Worm (Caenorhabditis elegans) whole organism, late embryonic: ENCODE results near the gene Y71H2AL.4.

Experiments used
- C08G9.2 ChIP-seq: sonication (generic microtip); optimal IDR thresholded peaks from 2 replicates; lab custom pipeline; 2016; ENCODE audit warnings: mild to moderate bottlenecking, missing genetic modification characterization, moderate library complexity, missing compliant biosample characterization
- K09A11.1 ChIP-seq: sonication (generic microtip); optimal IDR thresholded peaks from 2 replicates; lab custom pipeline; 2017; ENCODE audit warnings: antibody characterized with exemption, mild to moderate bottlenecking, missing genetic modification characterization, missing compliant biosample characterization; ENCODE audit not compliant: insufficient read depth
- ceh-14 ChIP-seq: sonication (generic microtip); optimal IDR thresholded peaks from 2 replicates; lab custom pipeline; 2016; ENCODE audit warnings: missing genotype, missing genetic modification characterization, missing compliant biosample characterization
- ceh-18 ChIP-seq: sonication (generic microtip); optimal IDR thresholded peaks from 2 replicates; lab custom pipeline; 2016; ENCODE audit warnings: missing genetic modification characterization, missing compliant biosample characterization
- ceh-2 ChIP-seq: sonication (generic microtip); optimal IDR thresholded peaks from 2 replicates; lab custom pipeline; 2016; ENCODE audit warnings: missing genotype, missing genetic modification characterization, missing compliant biosample characterization
- ceh-22 ChIP-seq: sonication (generic microtip); optimal IDR thresholded peaks from 2 replicates; lab custom pipeline; 2017; ENCODE audit warnings: missing biosample characterization, missing genetic modification characterization
- ceh-48 ChIP-seq: sonication (generic microtip); optimal IDR thresholded peaks from 2 replicates; lab custom pipeline; 2016; ENCODE audit warnings: missing genetic modification characterization, inconsistent platforms, missing compliant biosample characterization
- ceh-6 ChIP-seq: fragments of 200-800 bp; sonication (Bioruptor generic); optimal IDR thresholded peaks from 2 replicates; lab custom pipeline; 2018; ENCODE audit warnings: mild to moderate bottlenecking, missing genetic modification characterization, missing compliant biosample characterization
- ceh-9 ChIP-seq: sonication (generic microtip); optimal IDR thresholded peaks from 2 replicates; lab custom pipeline; 2016; ENCODE audit warnings: mild to moderate bottlenecking, missing genetic modification characterization, inconsistent platforms, missing compliant biosample characterization
- che-1 ChIP-seq: sonication (generic microtip); optimal IDR thresholded peaks from 2 replicates; lab custom pipeline; 2016; ENCODE audit warnings: mild to moderate bottlenecking, missing genetic modification characterization, missing compliant biosample characterization
- dve-1 ChIP-seq: sonication (generic microtip); optimal IDR thresholded peaks from 2 replicates; lab custom pipeline; 2017; ENCODE audit warnings: antibody characterized with exemption, mild to moderate bottlenecking, missing genetic modification characterization, missing compliant biosample characterization
- elt-2 ChIP-seq: sonication (generic microtip); optimal IDR thresholded peaks from 2 replicates; lab custom pipeline; 2016; ENCODE audit warnings: missing genetic modification reagents, missing genetic modification characterization, missing compliant biosample characterization
- fkh-10 ChIP-seq: fragments of 150-350 bp; optimal IDR thresholded peaks from 2 replicates; lab custom pipeline; 2014; ENCODE audit warnings: missing biosample characterization, missing genetic modification reagents, missing genetic modification characterization
- hlh-13 ChIP-seq: fragments of 200-800 bp; sonication (Bioruptor generic); optimal IDR thresholded peaks from 2 replicates; lab custom pipeline; 2018; ENCODE audit warnings: mild to moderate bottlenecking, missing genetic modification characterization, missing compliant biosample characterization
- lim-6 ChIP-seq: sonication (generic microtip); optimal IDR thresholded peaks from 2 replicates; lab custom pipeline; 2016; ENCODE audit warnings: missing genetic modification characterization, missing compliant biosample characterization
- madf-2 ChIP-seq: sonication (generic microtip); optimal IDR thresholded peaks from 2 replicates; lab custom pipeline; 2017; ENCODE audit warnings: missing genetic modification characterization, missing compliant biosample characterization
- nfya-1 ChIP-seq: sonication (generic microtip); optimal IDR thresholded peaks from 2 replicates; lab custom pipeline; 2017; ENCODE audit warnings: missing genetic modification characterization, mild to moderate bottlenecking, missing compliant biosample characterization, antibody characterized with exemption, moderate library complexity
- nhr-11 ChIP-seq: fragments of 150-350 bp; optimal IDR thresholded peaks from 2 replicates; lab custom pipeline; 2014; ENCODE audit warnings: missing biosample characterization, missing genetic modification characterization
- npax-4 ChIP-seq: sonication (generic microtip); optimal IDR thresholded peaks from 2 replicates; lab custom pipeline; 2016; ENCODE audit warnings: missing genetic modification characterization, missing compliant biosample characterization
- pat-9 ChIP-seq: fragments of 200-800 bp; sonication (Bioruptor generic); optimal IDR thresholded peaks from 2 replicates; lab custom pipeline; 2018; ENCODE audit warnings: mild to moderate bottlenecking, missing genetic modification characterization, moderate library complexity, missing compliant biosample characterization
- pax-1 ChIP-seq: fragments of 150-350 bp; optimal IDR thresholded peaks from 2 replicates; lab custom pipeline; 2014; ENCODE audit warnings: missing biosample characterization, missing genetic modification characterization
- pha-2 ChIP-seq: sonication (generic microtip); optimal IDR thresholded peaks from 2 replicates; lab custom pipeline; 2017; ENCODE audit warnings: mild to moderate bottlenecking, missing genetic modification characterization, missing compliant biosample characterization
- pqm-1 ChIP-seq: sonication (generic microtip); optimal IDR thresholded peaks from 2 replicates; lab custom pipeline; 2016; ENCODE audit warnings: missing genetic modification characterization, missing compliant biosample characterization
- rnt-1 ChIP-seq: sonication (generic microtip); optimal IDR thresholded peaks from 2 replicates; lab custom pipeline; 2016; ENCODE audit warnings: missing genetic modification characterization, missing compliant biosample characterization
- sdc-2 ChIP-seq: sonication (generic microtip); optimal IDR thresholded peaks from 2 replicates; lab custom pipeline; 2016; ENCODE audit warnings: missing genotype, missing genetic modification characterization, missing compliant biosample characterization
- sox-2 ChIP-seq: fragments of 200-800 bp; sonication (Bioruptor generic); IDR thresholded peaks from 2 replicates; pipeline ENCODE4 v1.3.6; 2022; ENCODE audit warnings: missing genetic modification reagents, missing genetic modification characterization, missing compliant biosample characterization
- syd-9 ChIP-seq: sonication (generic microtip); optimal IDR thresholded peaks from 2 replicates; lab custom pipeline; 2016; ENCODE audit warnings: mild to moderate bottlenecking, missing genetic modification characterization, moderate library complexity, missing compliant biosample characterization
- unc-42 ChIP-seq: sonication (generic microtip); optimal IDR thresholded peaks from 2 replicates; lab custom pipeline; 2016; ENCODE audit warnings: missing genotype, missing genetic modification characterization, missing compliant biosample characterization
- unc-55 ChIP-seq: sonication (generic microtip); optimal IDR thresholded peaks from 2 replicates; lab custom pipeline; 2017; ENCODE audit warnings: missing biosample characterization, missing genetic modification reagents, missing genetic modification characterization
- unc-86 ChIP-seq: sonication (generic microtip); optimal IDR thresholded peaks from 2 replicates; lab custom pipeline; 2016; ENCODE audit warnings: missing genetic modification characterization, missing compliant biosample characterization
- ztf-16 ChIP-seq: sonication (generic microtip); optimal IDR thresholded peaks from 2 replicates; lab custom pipeline; 2017; ENCODE audit warnings: missing genetic modification characterization, missing compliant biosample characterization

Y71H2AL.4 gene

ce11 chrIII:2686064-2686463 lies at the start of gene Y71H2AL.4, which contains the start of the genes Y71H2AL.2 and pbo-1:
Y71H2AL.4 (plus strand) TSS chrIII:2686408.
Y71H2AL.2 (plus strand) TSS chrIII:2686364.
pbo-1 (minus strand) TSS chrIII:2686463.
- TF ChIP-seq ceh-22 (tag; lab: Kevin White, UChicago): no peak
- TF ChIP-seq syd-9 (tag; lab: Kevin White, UChicago): no peak
- no peak for TF ChIP-seq ceh-6 (GFP tag; lab: Kevin White, UChicago)
- TF ChIP-seq ceh-2 (tag; lab: Kevin White, UChicago): no peak
- TF ChIP-seq lim-6 (tag; lab: Kevin White, UChicago): no peak
- TF ChIP-seq C08G9.2: no peak
- TF ChIP-seq npax-4 (tag; lab: Kevin White, UChicago): no peak
- no peak for TF ChIP-seq pha-2
- no peak for TF ChIP-seq nfya-1 (tag; lab: Kevin White, UChicago)
- TF ChIP-seq nhr-11 (tag; lab: Kevin White, UChicago): no peak
- no peak for TF ChIP-seq pat-9 (tag; lab: Kevin White, UChicago)
- TF ChIP-seq ceh-18 (tag; lab: Kevin White, UChicago): no peak
- no peak for TF ChIP-seq fkh-10

ce11 chrIII:2641659-2642058 lies 44.5 kb upstream of the Y71H2AL.4 start:
- TF ChIP-seq dve-1 (tag; lab: Kevin White, UChicago) (peak; percentile 75), elt-2 (no peak)

ce11 chrIII:2647194-2647925 lies 38.8 kb upstream of the Y71H2AL.4 start:
- no peak for TF ChIP-seq pax-1 (tag; lab: Kevin White, UChicago)
- TF ChIP-seq dve-1 (tag; lab: Kevin White, UChicago): peak; percentile 52

ce11 chrIII:2651519-2651918 lies 34.7 kb upstream of the Y71H2AL.4 start:
- no peak for TF ChIP-seq unc-42 (tag; lab: Kevin White, UChicago)
- no peak for TF ChIP-seq C08G9.2

ce11 chrIII:2652704-2653566 lies 33.3 kb upstream of the Y71H2AL.4 start:
- TF ChIP-seq sox-2 (GFP tag; lab: Robert Waterston, UW) (no peak), elt-2 (peak; percentile 86), ceh-14 (tag; lab: Kevin White, UChicago) (no peak)

ce11 chrIII:2656168-2656567 lies 30.0 kb upstream of the Y71H2AL.4 start:
- TF ChIP-seq ztf-16: no peak
- no peak for TF ChIP-seq ceh-9 (tag; lab: Kevin White, UChicago)
- no peak for TF ChIP-seq hlh-13
- TF ChIP-seq pha-2: no peak
- TF ChIP-seq che-1: no peak
- no peak for TF ChIP-seq unc-55 (GFP tag; lab: Kevin White, UChicago)
- TF ChIP-seq lim-6 (tag; lab: Kevin White, UChicago): no peak
- no peak for TF ChIP-seq rnt-1 (tag; lab: Kevin White, UChicago)
- no peak for TF ChIP-seq ceh-48 (tag; lab: Kevin White, UChicago)
- TF ChIP-seq ceh-6 (GFP tag; lab: Kevin White, UChicago): no peak
- no peak for TF ChIP-seq unc-42 (tag; lab: Kevin White, UChicago)
- TF ChIP-seq sdc-2 (tag; lab: Kevin White, UChicago): no peak
- TF ChIP-seq K09A11.1: no peak
- TF ChIP-seq syd-9 (tag; lab: Kevin White, UChicago): no peak
- TF ChIP-seq unc-86 (tag; lab: Kevin White, UChicago): no peak
- no peak for TF ChIP-seq madf-2
- no peak for TF ChIP-seq pqm-1 (tag; lab: Kevin White, UChicago)
